Fruit fly (Drosophila melanogaster) whole organism, prepupa: ENCODE data around the gene CG10898.
A peak's percentile ranks its signal among the peaks of the same experiment; 100 is the strongest.

Source experiments
- CG10631 ChIP-seq: fragments of 200-800 bp; sonication (Bioruptor generic); optimal IDR thresholded peaks from 2 replicates; lab custom pipeline; 2016; ENCODE audit warnings: missing biosample characterization, missing genetic modification characterization
- CG10669 ChIP-seq: fragments of 200-800 bp; sonication (Bioruptor generic); optimal IDR thresholded peaks from 3 replicates; lab custom pipeline; 2018; ENCODE audit warnings: missing biosample characterization, mild to moderate bottlenecking, missing genetic modification characterization, moderate library complexity
- CG11294 ChIP-seq: fragments of 200-800 bp; sonication (Bioruptor generic); IDR thresholded peaks from 2 replicates; pipeline ENCODE4 v1.3.6; 2022; ENCODE audit warnings: missing biosample characterization, missing genetic modification characterization
- CG11762 ChIP-seq: fragments of 200-800 bp; sonication (Bioruptor generic); optimal IDR thresholded peaks from 3 replicates; lab custom pipeline; 2016; ENCODE audit warnings: missing biosample characterization, missing genetic modification characterization; ENCODE audit not compliant: insufficient read depth
- CG11902 ChIP-seq: fragments of 200-800 bp; sonication (Bioruptor generic); optimal IDR thresholded peaks from 3 replicates; lab custom pipeline; 2016; ENCODE audit warnings: missing biosample characterization, missing genetic modification characterization
- CG16779 ChIP-seq: fragments of 200-800 bp; sonication (Bioruptor generic); optimal IDR thresholded peaks from 3 replicates; lab custom pipeline; 2017; ENCODE audit warnings: missing biosample characterization, mild to moderate bottlenecking, missing genetic modification characterization
- CG31627 ChIP-seq: fragments of 200-800 bp; sonication (Bioruptor generic); optimal IDR thresholded peaks from 3 replicates; lab custom pipeline; 2016; ENCODE audit warnings: missing biosample characterization, missing genetic modification characterization
- CG32006 ChIP-seq: fragments of 200-800 bp; sonication (Bioruptor generic); optimal IDR thresholded peaks from 3 replicates; lab custom pipeline; 2017; ENCODE audit warnings: missing biosample characterization, mild to moderate bottlenecking, missing genetic modification characterization
- CG4318 ChIP-seq: fragments of 200-800 bp; sonication (Bioruptor generic); optimal IDR thresholded peaks from 3 replicates; lab custom pipeline; 2017; ENCODE audit warnings: missing biosample characterization, mild to moderate bottlenecking, missing genetic modification characterization
- CG6163 ChIP-seq: fragments of 200-800 bp; sonication (Bioruptor generic); IDR thresholded peaks from 3 replicates; pipeline ENCODE4 v1.3.6; 2022; ENCODE audit warnings: missing biosample characterization, missing genetic modification characterization
- CG6792 ChIP-seq: fragments of 200-800 bp; sonication (Bioruptor generic); optimal IDR thresholded peaks from 3 replicates; lab custom pipeline; 2016; ENCODE audit warnings: missing biosample characterization, missing genetic modification characterization
- CG6854 ChIP-seq: fragments of 200-800 bp; sonication (Bioruptor generic); optimal IDR thresholded peaks from 2 replicates; lab custom pipeline; 2017; ENCODE audit warnings: missing biosample characterization, mild to moderate bottlenecking, missing genetic modification characterization
- CG7368 ChIP-seq: fragments of 200-800 bp; sonication (Bioruptor generic); optimal IDR thresholded peaks from 3 replicates; lab custom pipeline; 2016; ENCODE audit warnings: missing biosample characterization, missing genetic modification characterization
- CG8119 ChIP-seq: fragments of 200-800 bp; sonication (Bioruptor generic); IDR thresholded peaks from 3 replicates; pipeline ENCODE4 v1.3.6; 2022; ENCODE audit warnings: missing biosample characterization, missing genetic modification characterization
- Eip75B ChIP-seq: fragments of 200-800 bp; sonication (Bioruptor generic); optimal IDR thresholded peaks from 3 replicates; lab custom pipeline; 2016; ENCODE audit warnings: missing biosample characterization, missing genetic modification characterization
- Eip78C ChIP-seq: fragments of 200-800 bp; sonication (Bioruptor generic); peaks from one replicate; lab custom pipeline; 2016; ENCODE audit warnings: missing biosample characterization, missing genetic modification characterization
- Eip93F ChIP-seq: fragments of 200-800 bp; sonication (Bioruptor generic); optimal IDR thresholded peaks from 2 replicates; lab custom pipeline; 2016; ENCODE audit warnings: missing biosample characterization, mild to moderate bottlenecking, missing genetic modification characterization
- Ets21C ChIP-seq: fragments of 200-800 bp; sonication (Bioruptor generic); optimal IDR thresholded peaks from 3 replicates; lab custom pipeline; 2016; ENCODE audit warnings: missing biosample characterization, missing genetic modification characterization
- Hr38 ChIP-seq: sonication (Bioruptor generic); optimal IDR thresholded peaks from 2 replicates; lab custom pipeline; 2016; ENCODE audit warnings: missing biosample characterization, missing genetic modification characterization
- Hr39 ChIP-seq: fragments of 200-800 bp; sonication (Bioruptor generic); optimal IDR thresholded peaks from 2 replicates; lab custom pipeline; 2016; ENCODE audit warnings: missing biosample characterization, missing genetic modification characterization
- Hr4 ChIP-seq: fragments of 200-800 bp; sonication (Bioruptor generic); optimal IDR thresholded peaks from 3 replicates; lab custom pipeline; 2016; ENCODE audit warnings: missing biosample characterization, missing genetic modification characterization
- Lpt ChIP-seq: fragments of 200-800 bp; sonication (Bioruptor generic); optimal IDR thresholded peaks from 3 replicates; lab custom pipeline; 2016; ENCODE audit warnings: missing biosample characterization, missing genetic modification characterization
- Met ChIP-seq: fragments of 200-800 bp; sonication (Bioruptor generic); optimal IDR thresholded peaks from 3 replicates; lab custom pipeline; 2016; ENCODE audit warnings: missing biosample characterization, missing genetic modification characterization
- OdsH ChIP-seq: fragments of 200-800 bp; sonication (Bioruptor generic); optimal IDR thresholded peaks from 3 replicates; lab custom pipeline; 2016; ENCODE audit warnings: missing biosample characterization, missing genetic modification characterization
- Sox102F ChIP-seq: fragments of 200-800 bp; sonication (Bioruptor generic); optimal IDR thresholded peaks from 2 replicates; lab custom pipeline; 2016; ENCODE audit warnings: missing biosample characterization, mild to moderate bottlenecking, missing genetic modification characterization
- Sox14 ChIP-seq: fragments of 200-800 bp; sonication (Bioruptor generic); optimal IDR thresholded peaks from 3 replicates; lab custom pipeline; 2016; ENCODE audit warnings: missing biosample characterization, missing genetic modification characterization
- Sox15 ChIP-seq: fragments of 200-800 bp; sonication (Bioruptor generic); optimal IDR thresholded peaks from 3 replicates; lab custom pipeline; 2016; ENCODE audit warnings: missing biosample characterization, missing genetic modification characterization
- acj6 ChIP-seq: fragments of 200-800 bp; sonication (Bioruptor generic); optimal IDR thresholded peaks from 3 replicates; lab custom pipeline; 2016; ENCODE audit warnings: missing biosample characterization, missing genetic modification characterization
- cyc ChIP-seq: fragments of 200-800 bp; sonication (Bioruptor generic); optimal IDR thresholded peaks from 3 replicates; lab custom pipeline; 2016; ENCODE audit warnings: missing biosample characterization, missing genetic modification characterization
- dac ChIP-seq: fragments of 200-800 bp; sonication (Bioruptor generic); optimal IDR thresholded peaks from 2 replicates; lab custom pipeline; 2017; ENCODE audit warnings: missing biosample characterization, mild to moderate bottlenecking, missing genetic modification characterization
- esn ChIP-seq: fragments of 200-800 bp; sonication (Bioruptor generic); optimal IDR thresholded peaks from 2 replicates; lab custom pipeline; 2016; ENCODE audit warnings: missing biosample characterization, mild to moderate bottlenecking, missing genetic modification characterization, moderate library complexity
- fd59A ChIP-seq: fragments of 200-800 bp; sonication (Bioruptor generic); optimal IDR thresholded peaks from 2 replicates; lab custom pipeline; 2017; ENCODE audit warnings: missing biosample characterization, mild to moderate bottlenecking, missing genetic modification characterization, missing genetic modification reagents
- fkh ChIP-seq: fragments of 200-800 bp; sonication (Bioruptor generic); optimal IDR thresholded peaks from 3 replicates; lab custom pipeline; 2017; ENCODE audit warnings: missing biosample characterization, mild to moderate bottlenecking, missing genetic modification characterization, moderate library complexity
- lz ChIP-seq: fragments of 200-800 bp; sonication (Bioruptor generic); optimal IDR thresholded peaks from 3 replicates; lab custom pipeline; 2016; ENCODE audit warnings: missing biosample characterization, missing genetic modification characterization
- salr ChIP-seq, 2 experiments: fragments of 200-800 bp; sonication (Bioruptor generic); optimal IDR thresholded peaks; 3 replicates each; lab custom pipeline; 2016 to 2018; ENCODE audit warnings: missing biosample characterization in 2 of 2, missing genetic modification characterization in 2 of 2, mild to moderate bottlenecking in 1 of 2
- ss ChIP-seq, 2 experiments: fragments of 200-800 bp; sonication (Bioruptor generic); optimal IDR thresholded peaks; 2 replicates in 1 of 2; 3 replicates in 1 of 2; lab custom pipeline; 2017 to 2018; ENCODE audit warnings: mild to moderate bottlenecking in 2 of 2, missing biosample characterization in 2 of 2, missing genetic modification characterization in 2 of 2, moderate library complexity in 1 of 2
- vri ChIP-seq: fragments of 200-800 bp; sonication (Bioruptor generic); optimal IDR thresholded peaks from 3 replicates; lab custom pipeline; 2016; ENCODE audit warnings: missing biosample characterization, mild to moderate bottlenecking, missing genetic modification characterization

The CG10898 gene

dm6 chr3R:11557492-11557965 is at the start of gene CG10898 (continued):
- TF ChIP-seq CG10631 (GFP tag; lab: Kevin White, UChicago) = peak; percentile 78
- TF ChIP-seq Eip75B = peak; percentile 74
- TF ChIP-seq Lpt (GFP tag; lab: Kevin White, UChicago) = peak; percentile 59
- peak; percentile 99 for TF ChIP-seq fkh (GFP tag; lab: Kevin White, UChicago)
- peak; percentile 52 for TF ChIP-seq dac (GFP tag; lab: Kevin White, UChicago)
- peak; percentile 84 for TF ChIP-seq CG6163 (GFP tag; lab: Robert Waterston, UW)
- TF ChIP-seq Hr4 (GFP tag; lab: Kevin White, UChicago) = peak; percentile 86
- TF ChIP-seq Eip78C (GFP tag; lab: Kevin White, UChicago) = peak; percentile 90

DNA sequence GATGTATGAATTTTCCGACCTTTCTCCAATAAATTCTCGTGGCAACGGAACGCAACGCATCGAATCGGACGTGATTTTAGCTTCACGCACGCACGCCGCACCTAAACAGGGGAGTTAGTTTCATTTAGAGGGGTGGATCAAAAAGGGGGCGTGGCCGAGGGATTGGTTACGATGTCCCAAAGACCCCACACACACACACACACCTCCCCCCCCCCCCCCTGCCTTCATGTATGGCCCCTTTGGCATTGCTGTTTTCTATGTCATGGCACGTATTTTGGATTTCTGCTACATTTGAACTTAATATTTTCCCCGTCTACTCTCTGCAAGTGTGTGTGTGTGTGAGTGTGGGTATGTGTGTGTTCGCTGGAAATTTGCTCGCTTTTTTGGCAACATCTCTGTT is 25.7 kb upstream of the CG10898 start:
- TF ChIP-seq Hr4 (GFP tag; lab: Kevin White, UChicago) (no peak), acj6 (GFP tag; lab: Kevin White, UChicago) (no peak), CG16779 (tag; lab: Kevin White, UChicago) (no peak), Sox15 (GFP tag; lab: Kevin White, UChicago) (no peak), Eip78C (GFP tag; lab: Kevin White, UChicago) (no peak), salr (GFP tag; optimal IDR thresholded peaks at IDR 0.05; lab: Kevin White, UChicago) (no peak), CG11294 (no peak), Eip93F (no peak), CG8119 (GFP tag; lab: Robert Waterston, UW) (no peak), CG11902 (GFP tag; lab: Kevin White, UChicago) (no peak), CG7368 (no peak), CG6854 (GFP tag; lab: Kevin White, UChicago) (no peak), esn (GFP tag; lab: Kevin White, UChicago) (no peak), CG11762 (no peak), ss (GFP tag; optimal IDR thresholded peaks at IDR 0.05; lab: Kevin White, UChicago) (no peak)

dm6 chr3R:11542899-11543619 is 14.5 kb upstream of the CG10898 start, which contains the start of gene dpr4:
Gene dpr4, minus strand, starts transcription at chr3R:11542949.
- no peak for TF ChIP-seq cyc (GFP tag; lab: Kevin White, UChicago)
- no peak for TF ChIP-seq CG6792 (GFP tag; lab: Kevin White, UChicago)
- no peak for TF ChIP-seq fkh (GFP tag; lab: Kevin White, UChicago)
- no peak for TF ChIP-seq Ets21C (GFP tag; lab: Kevin White, UChicago)
- no peak for TF ChIP-seq CG31627 (GFP tag; lab: Kevin White, UChicago)
- no peak for TF ChIP-seq CG10669
- TF ChIP-seq vri (GFP tag; lab: Kevin White, UChicago) = no peak
- no peak for TF ChIP-seq Sox14 (GFP tag; lab: Kevin White, UChicago)
- TF ChIP-seq fd59A = no peak
- TF ChIP-seq ss (GFP tag; optimal IDR thresholded peaks at IDR 0.05; lab: Kevin White, UChicago) = no peak
- TF ChIP-seq Sox102F (GFP tag; lab: Kevin White, UChicago) = no peak
- TF ChIP-seq lz (GFP tag; lab: Kevin White, UChicago) = no peak
- no peak for TF ChIP-seq CG4318 (GFP tag; lab: Kevin White, UChicago)
- no peak for TF ChIP-seq Hr39 (GFP tag; lab: Kevin White, UChicago)
- TF ChIP-seq CG32006 (GFP tag; lab: Kevin White, UChicago) = no peak
- TF ChIP-seq, all 60 proteins: peak for 0

dm6 chr3R:11544150-11544549 is 13.4 kb upstream of the CG10898 start:
- TF ChIP-seq OdsH (GFP tag; lab: Kevin White, UChicago) (no peak), Hr38 (no peak), salr (GFP tag; optimal IDR thresholded peaks at IDR 0.05; lab: Kevin White, UChicago) (no peak), Met (GFP tag; lab: Kevin White, UChicago) (no peak), CG6163 (GFP tag; lab: Robert Waterston, UW) (no peak), CG10631 (GFP tag; lab: Kevin White, UChicago) (no peak), CG10669 (no peak), Sox102F (GFP tag; lab: Kevin White, UChicago) (no peak)
